Worm (Caenorhabditis elegans): ENCODE data around the gene F02H6.6.

Gene F02H6.6

ce11 chrIV:14194317-14194716 is 36.4 kb downstream of the F02H6.6 start:
- TF ChIP-seq ceh-9 (tag; optimal IDR thresholded peaks at IDR 0.05) (no peak), snpc-4 (tag; optimal IDR thresholded peaks at IDR 0.05) (no peak), sea-2 (GFP tag; optimal IDR thresholded peaks at IDR 0.05) (no peak), elt-1 (tag; optimal IDR thresholded peaks at IDR 0.05) (no peak), nfya-1 (tag; optimal IDR thresholded peaks at IDR 0.05; ENCODE audit: insufficient read depth) (no peak), R02D3.7 (tag; optimal IDR thresholded peaks at IDR 0.05) (no peak), nhr-23 (tag; optimal IDR thresholded peaks at IDR 0.05) (no peak), lin-15B (tag; optimal IDR thresholded peaks at IDR 0.05) (no peak), nhr-77 (tag; optimal IDR thresholded peaks at IDR 0.05) (no peak), nhr-76 (tag; optimal IDR thresholded peaks at IDR 0.05) (no peak), daf-12 (tag; optimal IDR thresholded peaks at IDR 0.05) (no peak), mdl-1 (tag; optimal IDR thresholded peaks at IDR 0.05) (no peak), ztf-11 (tag; optimal IDR thresholded peaks at IDR 0.05) (no peak), nhr-25 (tag; optimal IDR thresholded peaks at IDR 0.05) (no peak), nhr-12 (tag; optimal IDR thresholded peaks at IDR 0.05) (no peak), egl-27 (tag; optimal IDR thresholded peaks at IDR 0.05) (no peak), ceh-28 (tag; optimal IDR thresholded peaks at IDR 0.05) (no peak)

- TF ChIP-seq nhr-28 (tag; optimal IDR thresholded peaks at IDR 0.05) (no peak), mml-1 (tag; optimal IDR thresholded peaks at IDR 0.05) (no peak), fkh-2 (tag; optimal IDR thresholded peaks at IDR 0.05) (no peak), unc-62 (GFP tag; optimal IDR thresholded peaks at IDR 0.05) (no peak), ceh-28 (tag; optimal IDR thresholded peaks at IDR 0.05) (no peak), ztf-11 (tag; optimal IDR thresholded peaks at IDR 0.05) (no peak), fos-1 (tag; optimal IDR thresholded peaks at IDR 0.05) (no peak), ceh-9 (tag; optimal IDR thresholded peaks at IDR 0.05) (no peak), egl-27 (tag; optimal IDR thresholded peaks at IDR 0.05) (no peak), nhr-67 (tag; optimal IDR thresholded peaks at IDR 0.05) (no peak), pqm-1 (tag; optimal IDR thresholded peaks at IDR 0.05) (no peak), nhr-25 (tag; optimal IDR thresholded peaks at IDR 0.05) (no peak), nhr-43 (tag; optimal IDR thresholded peaks at IDR 0.05; ENCODE audit: poor library complexity, severe bottlenecking) (no peak), tbx-2 (tag; optimal IDR thresholded peaks at IDR 0.05) (no peak), snpc-4 (tag; optimal IDR thresholded peaks at IDR 0.05) (no peak), elt-3 (tag; optimal IDR thresholded peaks at IDR 0.05) (no peak), zag-1 (tag; optimal IDR thresholded peaks at IDR 0.05) (no peak)
Measured at ce11 chrIV:14193196-14193595, 37.5 kb downstream of the F02H6.6 start, which contains the start of gene K01G12.3. K01G12.3 (plus strand) TSS chrIV:14193496.

DNA sequence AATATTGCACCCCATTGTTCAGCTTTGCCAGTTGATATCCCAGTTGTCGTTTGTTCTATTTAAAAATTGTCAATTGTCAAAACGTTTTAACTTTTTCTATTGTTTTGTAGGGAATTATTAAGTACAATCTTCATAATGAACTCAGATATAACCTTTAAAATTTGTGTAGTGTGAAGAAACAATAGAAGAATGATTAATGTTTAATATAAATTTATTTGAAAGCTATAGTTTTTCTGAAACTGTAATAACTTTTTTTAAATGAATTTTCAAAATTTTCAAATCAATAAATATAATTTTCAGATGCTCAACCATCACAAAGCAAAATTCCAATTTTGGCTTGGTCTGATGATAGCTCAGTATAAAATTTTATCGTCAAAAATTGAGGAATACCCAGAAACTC is 38.8 kb downstream of the F02H6.6 start, which contains the start of gene K01G12.22:
Gene K01G12.22, plus strand, starts transcription at position 301 of the 400 bp plus-strand sequence.
- no peak for TF ChIP-seq nhr-76 (tag; optimal IDR thresholded peaks at IDR 0.05)
- no peak for TF ChIP-seq nhr-28 (tag; optimal IDR thresholded peaks at IDR 0.05)
- no peak for TF ChIP-seq hmg-11 (tag; optimal IDR thresholded peaks at IDR 0.05)
- TF ChIP-seq lin-39 (tag; optimal IDR thresholded peaks at IDR 0.05), result no peak
- TF ChIP-seq fkh-10 (GFP tag; optimal IDR thresholded peaks at IDR 0.05), result no peak
- no peak for TF ChIP-seq elt-1 (tag; optimal IDR thresholded peaks at IDR 0.05)
- TF ChIP-seq ztf-11 (tag; optimal IDR thresholded peaks at IDR 0.05), result no peak
- no peak for TF ChIP-seq nhr-23 (tag; optimal IDR thresholded peaks at IDR 0.05)
- TF ChIP-seq elt-3 (tag; optimal IDR thresholded peaks at IDR 0.05), result no peak
- TF ChIP-seq tbx-2 (tag; optimal IDR thresholded peaks at IDR 0.05), result no peak

DNA sequence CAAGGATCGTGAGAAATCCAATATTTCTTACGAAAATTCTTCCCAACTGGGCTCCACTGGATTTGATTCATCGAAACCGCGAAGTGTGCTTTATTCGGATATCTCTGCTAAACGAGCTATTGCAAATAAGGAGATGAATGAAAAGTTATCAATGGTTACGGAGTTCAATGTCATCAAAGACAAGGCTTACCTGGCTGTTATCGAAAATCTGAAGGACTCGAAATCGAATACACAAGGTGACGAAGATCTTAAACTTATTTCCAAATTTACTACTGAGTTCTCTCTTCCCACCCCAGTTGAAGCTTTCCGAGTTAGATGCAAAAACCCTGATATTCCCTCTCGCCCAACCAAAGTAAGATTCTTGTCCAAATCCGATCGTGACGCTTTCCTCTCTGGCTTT is 44.4 kb downstream of the F02H6.6 start:
- TF ChIP-seq nhr-23 (tag; optimal IDR thresholded peaks at IDR 0.05) (no peak), eor-1 (tag; optimal IDR thresholded peaks at IDR 0.05) (no peak), aly-2 (tag; optimal IDR thresholded peaks at IDR 0.05) (no peak), fos-1 (tag; optimal IDR thresholded peaks at IDR 0.05) (no peak), fkh-10 (GFP tag; optimal IDR thresholded peaks at IDR 0.05) (no peak), unc-39 (tag; optimal IDR thresholded peaks at IDR 0.05) (no peak), lin-39 (tag; optimal IDR thresholded peaks at IDR 0.05) (no peak), nhr-237 (tag; optimal IDR thresholded peaks at IDR 0.05) (no peak), ceh-16 (tag; optimal IDR thresholded peaks at IDR 0.05) (no peak), nhr-67 (tag; optimal IDR thresholded peaks at IDR 0.05) (no peak), ztf-11 (tag; optimal IDR thresholded peaks at IDR 0.05) (no peak), nhr-43 (tag; optimal IDR thresholded peaks at IDR 0.05; ENCODE audit: poor library complexity, severe bottlenecking) (no peak), elt-1 (tag; optimal IDR thresholded peaks at IDR 0.05) (no peak)
